Fruit fly (Drosophila melanogaster) whole organism, adult: ENCODE data around the gene Ublcp1.
A peak's percentile ranks its signal among the peaks of the same experiment; 100 is the strongest.

Source experiments
- CG11617 ChIP-seq: fragments of 200-800 bp; sonication (Bioruptor generic); optimal IDR thresholded peaks from 2 replicates; lab custom pipeline; 2017; ENCODE audit warnings: mild to moderate bottlenecking, missing biosample characterization, missing genetic modification reagents, missing genetic modification characterization
- CG12768 ChIP-seq: fragments of 200-800 bp; sonication (Bioruptor generic); optimal IDR thresholded peaks from 2 replicates; lab custom pipeline; 2017; ENCODE audit warnings: missing biosample characterization, missing genetic modification characterization, mild to moderate bottlenecking, moderate library complexity, missing genetic modification reagents
- CG14711 ChIP-seq: fragments of 200-800 bp; sonication (Bioruptor generic); optimal IDR thresholded peaks from 2 replicates; lab custom pipeline; 2018; ENCODE audit warnings: missing biosample characterization, mild to moderate bottlenecking, missing genetic modification characterization, moderate library complexity
- CG1620 ChIP-seq: fragments of 200-800 bp; sonication (Bioruptor generic); optimal IDR thresholded peaks from 2 replicates; lab custom pipeline; 2016; ENCODE audit warnings: missing biosample characterization, missing genetic modification characterization
- CG33017 ChIP-seq: fragments of 200-800 bp; sonication (Bioruptor generic); optimal IDR thresholded peaks from 2 replicates; lab custom pipeline; 2018; ENCODE audit warnings: missing biosample characterization, mild to moderate bottlenecking, missing genetic modification characterization, moderate library complexity
- CG5204 ChIP-seq: fragments of 200-800 bp; sonication (Bioruptor generic); optimal IDR thresholded peaks from 2 replicates; lab custom pipeline; 2016; ENCODE audit warnings: missing biosample characterization, missing genetic modification characterization
- CG7045 ChIP-seq: fragments of 200-800 bp; sonication (Bioruptor generic); optimal IDR thresholded peaks from 2 replicates; lab custom pipeline; 2017; ENCODE audit warnings: missing biosample characterization, mild to moderate bottlenecking, missing genetic modification characterization
- CG7101 ChIP-seq: fragments of 200-800 bp; sonication (Bioruptor generic); optimal IDR thresholded peaks from 2 replicates; lab custom pipeline; 2018; ENCODE audit warnings: missing biosample characterization, mild to moderate bottlenecking, missing genetic modification characterization, moderate library complexity
- Clk ChIP-seq: fragments of 200-800 bp; sonication (Bioruptor generic); optimal IDR thresholded peaks from 2 replicates; lab custom pipeline; 2017; ENCODE audit warnings: missing biosample characterization, missing genetic modification characterization
- Crg-1 ChIP-seq: fragments of 200-800 bp; sonication (Bioruptor generic); optimal IDR thresholded peaks from 2 replicates; lab custom pipeline; 2016; ENCODE audit warnings: missing biosample characterization, missing genetic modification characterization
- Hr96 ChIP-seq: fragments of 200-800 bp; sonication (Bioruptor generic); optimal IDR thresholded peaks from 2 replicates; lab custom pipeline; 2016; ENCODE audit warnings: missing biosample characterization, missing genetic modification characterization
- Mnt ChIP-seq: fragments of 200-800 bp; sonication (Bioruptor generic); optimal IDR thresholded peaks from 2 replicates; lab custom pipeline; 2016; ENCODE audit warnings: missing biosample characterization, mild to moderate bottlenecking, missing genetic modification characterization
- bab1 ChIP-seq: fragments of 200-800 bp; sonication (Bioruptor generic); optimal IDR thresholded peaks from 3 replicates; lab custom pipeline; 2019; ENCODE audit warnings: missing biosample characterization, mild to moderate bottlenecking, missing genetic modification characterization, moderate library complexity
- cic ChIP-seq: fragments of 200-800 bp; sonication (Bioruptor generic); optimal IDR thresholded peaks from 2 replicates; lab custom pipeline; 2017; ENCODE audit warnings: missing biosample characterization, mild to moderate bottlenecking, missing genetic modification characterization, moderate library complexity
- cnc ChIP-seq, 2 experiments: fragments of >200 bp; optimal IDR thresholded peaks; 2 replicates each; lab custom pipeline; 2017
- kay ChIP-seq: fragments of 200-800 bp; sonication (Bioruptor generic); peaks from one replicate; lab custom pipeline; 2016; ENCODE audit warnings: missing biosample characterization, missing genetic modification characterization, borderline replicate concordance
- ovo ChIP-seq: fragments of 200-800 bp; sonication (Bioruptor generic); optimal IDR thresholded peaks from 2 replicates; lab custom pipeline; 2016; ENCODE audit warnings: missing biosample characterization, missing genetic modification characterization
- pad ChIP-seq: fragments of 200-800 bp; sonication (Bioruptor generic); optimal IDR thresholded peaks from 3 replicates; lab custom pipeline; 2017; ENCODE audit warnings: missing biosample characterization, missing genetic modification characterization, mild to moderate bottlenecking, moderate library complexity, missing genetic modification reagents
- tj ChIP-seq: fragments of 200-800 bp; sonication (Bioruptor generic); optimal IDR thresholded peaks from 3 replicates; lab custom pipeline; 2017; ENCODE audit warnings: missing biosample characterization, mild to moderate bottlenecking, missing genetic modification characterization, moderate library complexity
- toe ChIP-seq: fragments of 200-800 bp; sonication (Bioruptor generic); optimal IDR thresholded peaks from 2 replicates; lab custom pipeline; 2016; ENCODE audit warnings: missing biosample characterization, missing genetic modification characterization

Gene Ublcp1

DNA sequence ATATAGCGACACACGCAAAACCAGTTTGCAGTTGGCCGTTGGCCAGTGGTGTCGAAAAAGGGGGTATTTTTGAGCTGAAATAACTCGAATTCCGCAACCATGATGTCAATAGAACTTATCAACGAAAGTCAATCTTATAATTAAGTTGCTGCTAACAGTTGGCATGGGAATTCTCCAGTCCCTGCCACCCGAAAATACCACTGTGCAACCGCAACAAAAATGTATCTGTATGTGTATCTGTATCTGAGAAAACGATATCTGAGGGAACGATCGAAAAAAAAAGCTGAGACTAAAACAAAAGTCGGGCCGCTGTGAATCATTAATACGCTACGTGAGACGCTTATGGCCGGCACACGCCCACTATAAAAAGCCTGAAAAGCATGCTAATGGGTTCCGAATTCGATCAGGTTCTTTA is 14.8 kb upstream of the Ublcp1 start:
- TF ChIP-seq Mnt (GFP tag; lab: Kevin White, UChicago) = no peak
- TF ChIP-seq CG7101 = peak; percentile 10
- no peak for TF ChIP-seq toe (GFP tag; lab: Kevin White, UChicago)
- TF ChIP-seq bab1 = no peak
- no peak for TF ChIP-seq CG1620
- TF ChIP-seq CG7045 (GFP tag; lab: Kevin White, UChicago) = peak; percentile 9
- no peak for TF ChIP-seq kay (GFP tag; lab: Kevin White, UChicago)
- peak; percentile 25 for TF ChIP-seq CG5204 (GFP tag; lab: Kevin White, UChicago)
- peak; percentile 7 for TF ChIP-seq Hr96
- peak; percentile 33 for TF ChIP-seq CG33017 (tag; lab: Kevin White, UChicago)
- TF ChIP-seq CG11617 (GFP tag; lab: Kevin White, UChicago) = no peak
- peak; percentile 24 for TF ChIP-seq CG12768 (GFP tag; lab: Kevin White, UChicago)

DNA sequence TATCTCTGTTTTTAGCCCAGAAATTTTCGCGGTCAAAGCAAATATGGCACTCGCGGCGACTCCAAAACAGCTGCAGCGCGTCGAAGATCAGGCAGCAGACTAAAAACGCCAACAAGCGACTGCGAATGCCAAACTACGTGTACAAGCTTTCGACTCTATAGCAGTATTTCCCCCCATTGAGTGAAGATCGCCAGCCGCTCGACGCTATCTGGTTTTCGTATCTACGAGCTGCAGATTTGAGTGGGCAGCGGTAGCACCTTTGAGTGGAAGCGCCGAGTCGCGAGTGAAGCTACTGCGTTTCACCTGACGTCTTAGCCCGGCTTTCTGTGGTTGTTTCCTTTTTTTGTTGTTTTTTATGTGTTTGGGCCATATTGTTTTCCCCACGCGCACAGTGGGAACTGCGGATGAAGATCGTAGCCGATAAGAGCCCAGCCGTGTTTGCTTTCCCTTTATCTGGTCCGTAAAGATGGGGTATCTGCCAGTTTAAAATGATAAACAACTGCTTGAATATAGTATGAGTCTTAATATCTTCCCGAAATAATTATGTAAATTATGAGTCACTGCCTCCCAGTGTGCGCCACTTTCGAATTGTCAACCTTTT is 13.1 kb upstream of the Ublcp1 start, which contains the start of gene CG17121:
CG17121 (minus strand) TSS at position 126 of the 601 bp plus-strand sequence.
- TF ChIP-seq Crg-1 (GFP tag; lab: Kevin White, UChicago) (no peak), Hr96 (no peak), toe (GFP tag; lab: Kevin White, UChicago) (no peak), pad (GFP tag; lab: Kevin White, UChicago) (peak; percentile 20), CG7045 (GFP tag; lab: Kevin White, UChicago) (no peak), CG11617 (GFP tag; lab: Kevin White, UChicago) (no peak), CG33017 (tag; lab: Kevin White, UChicago) (no peak), CG14711 (no peak), ovo (GFP tag; lab: Kevin White, UChicago) (no peak), cic (GFP tag; lab: Kevin White, UChicago) (peak; percentile 70), cnc (optimal IDR thresholded peaks at IDR 0.05; lab: Kevin White, UChicago) (no peak), bab1 (no peak), Clk (no peak), Mnt (GFP tag; lab: Kevin White, UChicago) (peak; percentile 2), tj (GFP tag; lab: Kevin White, UChicago) (no peak), CG1620 (no peak)

DNA sequence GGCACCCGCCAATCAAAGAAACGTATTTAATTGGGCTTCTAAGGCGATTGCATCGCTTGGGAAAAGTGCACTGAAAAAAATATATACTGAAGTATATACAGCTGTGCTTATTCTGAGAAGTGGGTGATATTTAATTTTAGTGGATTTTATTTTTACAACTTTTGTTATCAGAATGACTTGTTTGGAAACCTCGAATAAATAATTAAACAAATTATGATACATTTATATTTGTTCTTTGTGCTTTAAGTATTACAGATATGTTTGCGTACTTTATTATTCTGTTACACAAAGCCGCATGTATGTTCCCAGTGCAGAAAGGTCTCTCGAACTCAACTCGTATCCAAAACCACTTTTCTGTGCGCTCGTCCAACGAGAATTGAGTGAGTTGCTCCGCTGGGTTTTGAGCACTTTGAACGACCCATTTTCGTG is 12.6 kb upstream of the Ublcp1 start:
- TF ChIP-seq CG7101 (peak; percentile 63), CG11617 (GFP tag; lab: Kevin White, UChicago) (peak; percentile 51), bab1 (peak; percentile 11), CG14711 (peak; percentile 30), CG33017 (tag; lab: Kevin White, UChicago) (peak; percentile 54), CG1620 (no peak), CG7045 (GFP tag; lab: Kevin White, UChicago) (peak; percentile 64), Hr96 (peak; percentile 44), cic (GFP tag; lab: Kevin White, UChicago) (no peak), Crg-1 (GFP tag; lab: Kevin White, UChicago) (no peak), CG12768 (GFP tag; lab: Kevin White, UChicago) (peak; percentile 44), CG5204 (GFP tag; lab: Kevin White, UChicago) (peak; percentile 63), toe (GFP tag; lab: Kevin White, UChicago) (peak; percentile 49)

dm6 chr3R:23051639-23052125 is 9.6 kb upstream of the Ublcp1 start, which contains the start of gene Gr94a:
Gene Gr94a (plus strand): TSS chr3R:23051689.
- TF ChIP-seq kay (GFP tag; lab: Kevin White, UChicago) (no peak), CG11617 (GFP tag; lab: Kevin White, UChicago) (no peak), cnc (optimal IDR thresholded peaks at IDR 0.05; lab: Kevin White, UChicago) (no peak), Crg-1 (GFP tag; lab: Kevin White, UChicago) (no peak), CG7101 (no peak), CG14711 (no peak), tj (GFP tag; lab: Kevin White, UChicago) (no peak), CG7045 (GFP tag; lab: Kevin White, UChicago) (no peak)

DNA sequence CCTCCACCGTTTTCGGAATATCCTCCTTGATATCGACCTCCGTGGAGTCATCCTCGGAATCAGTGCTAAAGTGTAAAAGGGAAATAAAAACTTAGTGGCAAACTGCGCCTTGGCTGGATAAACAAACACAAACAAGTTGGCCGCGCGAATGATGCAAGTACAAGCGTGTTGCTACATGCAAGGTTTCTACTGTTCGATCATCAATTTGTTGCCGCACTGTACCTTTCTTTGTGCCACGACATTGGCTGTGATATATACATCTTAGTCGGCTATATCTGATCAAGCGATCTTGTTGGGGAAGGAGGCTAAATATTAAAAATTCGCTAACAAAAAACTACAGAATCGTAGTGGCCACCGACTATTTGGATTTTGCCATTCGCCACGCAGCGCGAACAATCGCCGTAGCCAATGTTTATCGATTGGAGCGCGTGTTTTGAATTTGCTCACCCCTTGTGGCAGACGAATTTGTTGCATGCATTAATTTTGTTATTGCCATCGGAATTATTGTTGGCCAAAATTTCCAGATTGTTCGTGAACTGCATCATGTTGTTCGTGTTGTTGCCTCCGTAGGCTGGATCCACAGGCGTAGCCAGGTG is 8.1 kb upstream of the Ublcp1 start:
- TF ChIP-seq CG1620 (no peak), ovo (GFP tag; lab: Kevin White, UChicago) (no peak)

DNA sequence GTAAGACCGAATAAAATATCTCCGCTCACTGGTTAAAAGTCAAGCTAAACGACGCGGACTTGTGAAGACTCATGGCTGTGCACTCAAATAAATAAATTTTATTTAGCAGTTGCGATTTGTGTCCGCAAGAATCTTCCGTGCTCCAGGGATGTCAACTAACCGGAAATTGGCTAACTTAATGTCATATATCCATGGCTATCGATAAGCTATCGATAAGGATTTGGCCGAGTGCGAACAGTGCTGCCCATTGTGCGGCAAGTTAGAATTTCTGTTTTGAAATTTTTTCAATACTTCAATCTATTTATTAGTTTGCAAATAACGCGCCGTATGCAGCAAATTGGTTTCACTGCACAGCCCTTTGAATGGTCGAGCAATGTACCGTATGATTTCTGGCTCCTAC is 7.4 kb upstream of the Ublcp1 start, which contains the start of gene p53:
p53 (minus strand) TSS at position 147 of the 400 bp plus-strand sequence.
- TF ChIP-seq pad (GFP tag; lab: Kevin White, UChicago) (peak; percentile 18), Hr96 (peak; percentile 22), CG11617 (GFP tag; lab: Kevin White, UChicago) (peak; percentile 33), toe (GFP tag; lab: Kevin White, UChicago) (peak; percentile 35), Mnt (GFP tag; lab: Kevin White, UChicago) (peak; percentile 7), CG14711 (peak; percentile 51), Crg-1 (GFP tag; lab: Kevin White, UChicago) (no peak), bab1 (peak; percentile 51), kay (GFP tag; lab: Kevin White, UChicago) (no peak), tj (GFP tag; lab: Kevin White, UChicago) (no peak), ovo (GFP tag; lab: Kevin White, UChicago) (no peak), CG7101 (peak; percentile 49), CG5204 (GFP tag; lab: Kevin White, UChicago) (peak; percentile 35), CG1620 (peak; percentile 23), cic (GFP tag; lab: Kevin White, UChicago) (no peak), CG33017 (tag; lab: Kevin White, UChicago) (no peak), CG7045 (GFP tag; lab: Kevin White, UChicago) (no peak)
